Fruit fly (Drosophila melanogaster) whole organism, wandering third instar larva: Measurements from ENCODE around the gene CG8031.

Experiments used
- CG32264 ChIP-seq: fragments of 200-800 bp; sonication (Bioruptor generic); optimal IDR thresholded peaks from 2 replicates; lab custom pipeline; 2016; ENCODE audit warnings: missing biosample characterization, missing genetic modification characterization
- Dfd ChIP-seq: fragments of >200 bp; optimal IDR thresholded peaks from 2 replicates; lab custom pipeline; 2017; ENCODE audit warnings: missing biosample characterization, missing genetic modification characterization
- Dif ChIP-seq: fragments of 200-275, 200-300 bp; sonication (Bioruptor generic); optimal IDR thresholded peaks from 2 replicates; lab custom pipeline; 2018; ENCODE audit warnings: missing biosample characterization, missing genetic modification characterization; ENCODE audit not compliant: partially characterized antibody
- GATAd ChIP-seq: sonication (Bioruptor generic); optimal IDR thresholded peaks from 2 replicates; lab custom pipeline; 2016; ENCODE audit warnings: missing biosample characterization, missing genetic modification characterization
- Hnf4 ChIP-seq: fragments of 200-800 bp; sonication (Bioruptor generic); optimal IDR thresholded peaks from 2 replicates; lab custom pipeline; 2016; ENCODE audit warnings: missing biosample characterization, mild to moderate bottlenecking, missing genetic modification characterization
- Hr78 ChIP-seq: fragments of >200 bp; optimal IDR thresholded peaks from 2 replicates; lab custom pipeline; 2017; ENCODE audit warnings: missing biosample characterization, missing genetic modification characterization
- Hr83 ChIP-seq: fragments of 200-300 bp; sonication (Bioruptor generic); optimal IDR thresholded peaks from 2 replicates; lab custom pipeline; 2016; ENCODE audit warnings: missing biosample characterization, mild to moderate bottlenecking, missing genetic modification characterization, moderate library complexity; ENCODE audit not compliant: poor library complexity, severe bottlenecking
- Jra ChIP-seq: sonication (Bioruptor generic); optimal IDR thresholded peaks from 2 replicates; lab custom pipeline; 2016; ENCODE audit warnings: missing biosample characterization, missing genetic modification characterization
- Myc ChIP-seq: fragments of >200 bp; optimal IDR thresholded peaks from 2 replicates; lab custom pipeline; 2017
- N ChIP-seq: fragments of >200 bp; optimal IDR thresholded peaks from 2 replicates; lab custom pipeline; 2018; ENCODE audit warnings: missing biosample characterization, missing external identifiers, missing genetic modification characterization
- OdsH ChIP-seq: fragments of 200-800 bp; sonication (Bioruptor generic); optimal IDR thresholded peaks from 2 replicates; lab custom pipeline; 2016; ENCODE audit warnings: missing biosample characterization, mild to moderate bottlenecking, missing genetic modification characterization
- Rel ChIP-seq, 2 experiments: fragments of 200-800 bp; sonication (Bioruptor generic) in 1 of 2; optimal IDR thresholded peaks; 2 replicates in 1 of 2; 3 replicates in 1 of 2; lab custom pipeline; 2016 to 2019; ENCODE audit warnings: mild to moderate bottlenecking in 2 of 2, missing biosample characterization in 2 of 2, missing genetic modification characterization in 2 of 2, moderate library complexity in 1 of 2
- Sp1 ChIP-seq: fragments of 200-800 bp; sonication (Bioruptor generic); optimal IDR thresholded peaks from 3 replicates; lab custom pipeline; 2019; ENCODE audit warnings: missing biosample characterization, mild to moderate bottlenecking, missing genetic modification characterization, moderate library complexity
- Vsx2 ChIP-seq: fragments of 200-300, 225-300 bp; sonication (Bioruptor generic); optimal IDR thresholded peaks from 2 replicates; lab custom pipeline; 2018; ENCODE audit warnings: missing biosample characterization, missing genetic modification characterization; ENCODE audit not compliant: partially characterized antibody
- br ChIP-seq: fragments of 200-800 bp; sonication (Bioruptor generic); optimal IDR thresholded peaks from 2 replicates; lab custom pipeline; 2016; ENCODE audit warnings: missing biosample characterization, missing genetic modification characterization
- brk ChIP-seq: fragments of 200-800 bp; sonication (Bioruptor generic); optimal IDR thresholded peaks from 2 replicates; lab custom pipeline; 2016; ENCODE audit warnings: missing biosample characterization, mild to moderate bottlenecking, missing genetic modification characterization
- dl ChIP-seq, 2 experiments: fragments of 175-275, 200-275 bp in 1 of 2; fragments of 200-275 bp in 1 of 2; sonication (Bioruptor generic); optimal IDR thresholded peaks; lab custom pipeline; 2018; ENCODE audit warnings: mild to moderate bottlenecking in 2 of 2, missing biosample characterization in 2 of 2, missing genetic modification characterization in 2 of 2, moderate library complexity in 2 of 2; ENCODE audit not compliant: partially characterized antibody in 2 of 2, insufficient read depth in 1 of 2
- dmrt93B ChIP-seq: fragments of 200-800 bp; sonication (Bioruptor generic); optimal IDR thresholded peaks from 2 replicates; lab custom pipeline; 2018; ENCODE audit warnings: missing biosample characterization, mild to moderate bottlenecking, missing genetic modification characterization
- dsf ChIP-seq: sonication (Bioruptor generic); optimal IDR thresholded peaks from 2 replicates; lab custom pipeline; 2016; ENCODE audit warnings: missing biosample characterization, missing genetic modification characterization, borderline replicate concordance
- ey ChIP-seq: fragments of 200-800 bp; sonication (Bioruptor generic); optimal IDR thresholded peaks from 2 replicates; lab custom pipeline; 2016; ENCODE audit warnings: missing biosample characterization, missing genetic modification characterization
- foxo ChIP-seq, 2 experiments: fragments of 200-800 bp; sonication (Bioruptor generic); optimal IDR thresholded peaks; 2 replicates in 1 of 2; 3 replicates in 1 of 2; lab custom pipeline; 2016 to 2017; ENCODE audit warnings: missing biosample characterization in 2 of 2, missing genetic modification characterization in 2 of 2
- fru ChIP-seq: fragments of 200-800 bp; sonication (Bioruptor generic); optimal IDR thresholded peaks from 3 replicates; lab custom pipeline; 2016; ENCODE audit warnings: missing biosample characterization, mild to moderate bottlenecking, missing genetic modification characterization
- h ChIP-seq: fragments of 200-800 bp; sonication (Bioruptor generic); optimal IDR thresholded peaks from 3 replicates; lab custom pipeline; 2016; ENCODE audit warnings: missing biosample characterization, mild to moderate bottlenecking, missing genetic modification characterization
- jim ChIP-seq: fragments of 175-275, 200-325 bp; sonication (Bioruptor generic); optimal IDR thresholded peaks from 2 replicates; lab custom pipeline; 2016; ENCODE audit warnings: missing biosample characterization, mild to moderate bottlenecking, missing genetic modification characterization
- psq ChIP-seq: fragments of 200-800 bp; sonication (Bioruptor generic); optimal IDR thresholded peaks from 3 replicates; lab custom pipeline; 2017; ENCODE audit warnings: missing biosample characterization, mild to moderate bottlenecking, missing genetic modification characterization, moderate library complexity
- rgr ChIP-seq: fragments of 200-800 bp; sonication (Bioruptor generic); optimal IDR thresholded peaks from 3 replicates; lab custom pipeline; 2016; ENCODE audit warnings: missing biosample characterization, mild to moderate bottlenecking, missing genetic modification characterization
- sage ChIP-seq: fragments of 200-800 bp; sonication (Bioruptor generic); optimal IDR thresholded peaks from 2 replicates; lab custom pipeline; 2016; ENCODE audit warnings: missing biosample characterization, mild to moderate bottlenecking, missing genetic modification characterization
- sv ChIP-seq: fragments of 200-800 bp; sonication (Bioruptor generic); optimal IDR thresholded peaks from 3 replicates; lab custom pipeline; 2016; ENCODE audit warnings: missing biosample characterization, missing genetic modification characterization
- usp ChIP-seq: fragments of >200 bp; optimal IDR thresholded peaks from 2 replicates; lab custom pipeline; 2017; ENCODE audit warnings: missing biosample characterization, missing genetic modification characterization
- woc ChIP-seq: sonication (Bioruptor generic); optimal IDR thresholded peaks from 2 replicates; lab custom pipeline; 2016; ENCODE audit warnings: missing biosample characterization, mild to moderate bottlenecking, missing genetic modification characterization

The CG8031 gene

DNA sequence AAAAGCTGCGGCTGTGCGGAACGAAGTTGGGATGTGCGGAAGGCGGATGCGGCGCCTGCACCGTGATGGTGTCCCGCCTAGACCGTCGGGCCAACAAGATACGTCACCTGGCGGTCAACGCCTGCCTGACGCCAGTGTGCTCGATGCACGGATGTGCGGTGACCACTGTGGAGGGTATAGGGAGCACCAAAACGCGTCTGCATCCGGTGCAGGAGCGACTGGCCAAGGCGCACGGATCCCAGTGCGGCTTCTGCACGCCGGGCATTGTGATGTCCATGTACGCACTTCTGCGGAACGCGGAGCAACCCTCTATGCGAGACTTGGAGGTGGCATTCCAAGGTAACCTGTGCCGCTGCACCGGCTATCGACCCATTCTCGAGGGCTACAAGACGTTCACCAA lies 22.6 kb upstream of the CG8031 start:
- TF ChIP-seq br (GFP tag; lab: Kevin White, UChicago) = no peak
- TF ChIP-seq rgr (GFP tag; lab: Kevin White, UChicago) = no peak
- TF ChIP-seq usp = no peak
- no peak for TF ChIP-seq Jra
- no peak for TF ChIP-seq Hr83 (GFP tag; lab: Kevin White, UChicago)
- no peak for TF ChIP-seq Vsx2
- no peak for TF ChIP-seq ey (GFP tag; lab: Kevin White, UChicago)
- TF ChIP-seq brk (GFP tag; lab: Kevin White, UChicago) = no peak
- no peak for TF ChIP-seq OdsH
- no peak for TF ChIP-seq foxo (GFP tag; optimal IDR thresholded peaks at IDR 0.05; lab: Kevin White, UChicago)
- no peak for TF ChIP-seq Dif (GFP tag; lab: Kevin White, UChicago)
- TF ChIP-seq sage (GFP tag; lab: Kevin White, UChicago) = no peak
- TF ChIP-seq Hnf4 (GFP tag; lab: Kevin White, UChicago) = no peak
- TF ChIP-seq sv = no peak
- no peak for TF ChIP-seq fru (GFP tag; lab: Kevin White, UChicago)
- TF ChIP-seq GATAd (GFP tag; lab: Kevin White, UChicago) = no peak
- no peak for TF ChIP-seq N
- no peak for TF ChIP-seq CG32264

DNA sequence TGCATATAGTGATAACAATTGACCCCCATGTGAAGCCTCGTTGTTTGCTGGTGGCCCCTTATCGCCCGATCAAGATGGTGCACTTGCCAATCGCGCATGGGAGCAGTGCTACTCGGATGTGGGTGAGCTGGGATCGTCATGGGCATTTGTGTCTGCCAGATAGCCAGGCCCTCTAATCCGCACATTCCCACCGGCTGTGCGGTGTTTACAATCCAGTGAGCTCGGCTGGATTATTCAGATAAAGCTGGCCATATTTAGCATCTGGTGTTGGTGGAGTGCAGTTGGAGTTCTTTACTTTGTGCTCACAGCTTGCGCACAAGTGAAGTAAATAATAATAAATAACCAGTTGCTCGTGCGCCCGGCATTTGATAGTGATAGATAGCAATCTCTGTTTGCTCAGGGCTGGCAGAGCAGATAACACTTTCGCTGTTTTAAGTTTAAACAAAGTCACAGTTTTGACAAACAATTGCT lies 21.9 kb upstream of the CG8031 start:
- TF ChIP-seq Hr83 (GFP tag; lab: Kevin White, UChicago) (peak; percentile 39), rgr (GFP tag; lab: Kevin White, UChicago) (no peak), foxo (GFP tag; optimal IDR thresholded peaks at IDR 0.05; lab: Kevin White, UChicago) (peak in 1 of 2 experiments; percentile 16), br (GFP tag; lab: Kevin White, UChicago) (peak; percentile 15)

DNA sequence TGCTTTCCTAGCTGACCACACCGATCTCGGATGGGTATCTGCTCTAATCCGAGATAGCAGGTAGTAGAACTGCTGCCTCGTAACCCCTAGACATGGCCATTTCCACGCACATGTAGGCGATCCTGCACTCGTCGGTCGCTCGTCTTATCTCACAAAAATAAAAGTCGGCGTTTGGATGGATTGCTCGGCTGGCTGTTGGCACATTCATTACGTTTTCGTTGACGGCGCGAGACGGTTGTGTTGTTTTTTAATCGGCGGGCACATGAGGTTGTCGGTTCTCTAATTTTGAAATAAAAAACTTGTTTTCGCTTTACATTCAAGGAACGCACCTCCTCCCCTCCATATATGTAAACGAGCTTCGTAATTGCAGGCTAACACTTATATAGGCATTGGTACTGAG lies 21.2 kb upstream of the CG8031 start, which contains the start of gene ry:
ry (plus strand) TSS at position 206 of the 400 bp plus-strand sequence.
- TF ChIP-seq CG32264 = no peak
- TF ChIP-seq Rel (GFP tag; optimal IDR thresholded peaks at IDR 0.05; lab: Kevin White, UChicago) = no peak
- TF ChIP-seq Rel (tag; optimal IDR thresholded peaks at IDR 0.05; lab: Kevin White, UChicago) = peak; percentile 11

DNA sequence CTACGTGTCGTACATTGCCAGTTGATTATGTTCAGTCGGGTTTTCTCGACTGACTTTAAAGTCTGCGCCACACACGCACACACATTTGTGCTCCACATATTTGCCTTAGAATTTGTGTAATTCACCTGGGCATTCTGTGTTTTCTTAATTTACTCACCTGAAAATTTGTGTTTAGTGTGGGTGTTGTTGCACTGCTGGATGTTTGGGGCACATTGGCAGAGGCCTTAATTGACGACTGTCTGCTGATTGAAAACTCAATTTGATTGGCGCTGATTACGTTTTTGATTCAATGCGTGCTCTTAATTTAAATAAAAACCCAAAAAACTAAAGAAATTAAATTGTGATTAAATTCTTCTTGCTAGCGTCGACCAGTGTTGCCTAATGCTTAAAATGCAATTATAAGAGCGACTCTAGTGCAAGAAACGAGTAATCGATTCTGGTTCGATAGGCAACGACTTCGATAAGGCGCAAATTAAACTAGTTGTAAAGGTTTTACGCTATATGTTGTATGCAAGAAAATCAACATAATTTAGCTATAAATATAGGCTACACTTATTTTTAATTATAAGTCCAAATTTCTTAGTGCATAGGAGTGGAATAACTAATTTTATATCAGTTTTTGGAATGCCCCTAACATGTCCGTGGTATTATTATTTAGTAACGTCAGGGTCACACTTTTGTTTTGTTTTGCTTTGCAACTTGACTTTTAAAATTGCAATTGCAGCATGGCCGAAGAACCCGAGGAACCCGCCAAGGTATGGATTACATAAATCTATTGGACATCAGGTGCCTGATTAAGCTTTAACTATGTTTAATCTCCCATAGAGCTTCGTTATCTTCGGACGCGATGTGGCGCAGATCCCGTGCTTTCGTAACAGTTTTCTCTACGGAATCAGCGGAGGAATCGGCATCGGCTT lies 19.4 kb upstream of the CG8031 start, which contains the start of the genes CG46281 and CG46280:
CG46281 (minus strand) TSS at position 51 of the 917 bp plus-strand sequence.
CG46280 (minus strand) TSS at position 403 of the 917 bp plus-strand sequence.
- peak; percentile 2 for TF ChIP-seq CG32264
- peak; percentile 40 for TF ChIP-seq psq (GFP tag; lab: Kevin White, UChicago)
- peak; percentile 37 for TF ChIP-seq woc
- TF ChIP-seq OdsH = peak; percentile 24
- peak; percentile 42 for TF ChIP-seq dsf
- TF ChIP-seq Rel (GFP tag; optimal IDR thresholded peaks at IDR 0.05; lab: Kevin White, UChicago) = no peak
- peak; percentile 32 for TF ChIP-seq Rel (tag; optimal IDR thresholded peaks at IDR 0.05; lab: Kevin White, UChicago)
- peak; percentile 74 for TF ChIP-seq Jra
- TF ChIP-seq N = no peak
- peak; percentile 68 for TF ChIP-seq Hnf4 (GFP tag; lab: Kevin White, UChicago)
- no peak for TF ChIP-seq foxo (GFP tag; optimal IDR thresholded peaks at IDR 0.05; lab: Kevin White, UChicago)
- TF ChIP-seq dl (GFP tag; optimal IDR thresholded peaks at IDR 0.05; lab: Kevin White, UChicago; ENCODE audit: insufficient read depth in 1 of 2, partially characterized antibody in 2 of 2) = no peak
- peak; percentile 20 for TF ChIP-seq sage (GFP tag; lab: Kevin White, UChicago)
- no peak for TF ChIP-seq h
- no peak for TF ChIP-seq Dif (GFP tag; lab: Kevin White, UChicago)
- TF ChIP-seq Myc (lab: Kevin White, UChicago) = peak; percentile 31
- TF ChIP-seq sv = peak; percentile 40
- TF ChIP-seq, all 38 proteins: peak for 11

DNA sequence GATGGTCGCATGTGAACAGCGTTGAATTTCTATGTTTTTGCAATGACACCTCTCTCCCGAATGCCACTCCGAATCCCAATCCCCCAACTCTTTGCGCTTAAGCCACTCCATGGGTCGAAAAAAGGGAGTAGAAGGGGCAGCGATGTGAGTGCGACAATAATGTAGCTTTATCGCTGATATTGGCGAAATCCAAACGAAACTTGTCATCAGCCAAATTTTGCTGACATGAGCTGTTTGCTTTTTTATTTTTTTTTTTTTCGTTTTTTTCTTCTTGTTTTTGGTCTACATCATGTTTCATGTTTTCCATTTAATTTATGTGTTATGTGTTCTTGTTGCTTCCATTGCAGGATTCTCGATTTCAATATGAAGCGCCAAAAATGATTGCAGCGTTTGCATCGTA lies 7.9 kb upstream of the CG8031 start:
- no peak for TF ChIP-seq N
- TF ChIP-seq dl (GFP tag; optimal IDR thresholded peaks at IDR 0.05; lab: Kevin White, UChicago; ENCODE audit: insufficient read depth in 1 of 2, partially characterized antibody in 2 of 2) = no peak
- TF ChIP-seq dsf = no peak
- no peak for TF ChIP-seq fru (GFP tag; lab: Kevin White, UChicago)
- TF ChIP-seq dmrt93B (GFP tag; lab: Kevin White, UChicago) = no peak
- TF ChIP-seq Dif (GFP tag; lab: Kevin White, UChicago) = no peak
- no peak for TF ChIP-seq jim
- TF ChIP-seq Hr78 = no peak
- no peak for TF ChIP-seq Dfd (GFP tag; lab: Kevin White, UChicago)
- TF ChIP-seq Myc (lab: Kevin White, UChicago) = no peak
- TF ChIP-seq rgr (GFP tag; lab: Kevin White, UChicago) = no peak
- no peak for TF ChIP-seq Sp1 (GFP tag; lab: Kevin White, UChicago)
